Fruit fly (Drosophila melanogaster): ENCODE results near the gene CG10650.

The CG10650 gene

DNA sequence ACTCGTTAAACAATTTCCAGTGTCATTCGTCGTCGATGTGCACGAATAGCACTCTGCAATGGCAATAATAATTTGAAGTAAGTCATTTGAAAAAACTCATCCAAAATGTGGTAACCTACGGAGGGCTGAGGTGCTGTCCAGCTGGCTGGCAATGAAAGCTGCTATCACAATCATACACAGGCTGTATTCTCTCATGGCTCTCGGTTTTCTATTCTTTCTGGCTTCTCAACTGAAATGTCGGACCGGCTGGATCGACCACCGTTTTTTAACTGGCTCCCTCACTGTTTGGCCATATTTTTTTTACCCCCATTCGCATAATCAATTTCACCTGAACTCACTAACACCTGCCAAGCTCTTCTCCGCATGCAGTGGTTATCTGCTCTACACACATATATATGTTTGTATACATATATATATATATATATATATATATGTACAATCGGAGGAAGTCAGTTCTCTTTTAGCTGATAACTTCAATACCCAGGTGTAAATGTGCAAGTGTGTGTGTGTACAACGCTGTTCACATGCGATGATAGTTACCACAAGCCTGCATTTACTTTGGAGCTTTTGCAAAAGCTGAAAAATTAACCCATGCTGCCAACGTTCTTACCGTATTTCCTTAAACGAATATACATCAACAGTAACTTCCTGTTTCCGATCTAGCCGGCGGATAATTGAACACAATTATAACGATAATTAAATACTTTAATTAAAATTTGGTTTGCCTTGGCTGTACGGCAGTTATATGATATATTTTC lies at the start of gene CG10650:
TSS of gene CG10650 (minus strand) at position 275 of the 758 bp plus-strand sequence.
- TF ChIP-seq pan (optimal IDR thresholded peaks at IDR 0.05) = no peak
- no peak for TF ChIP-seq CG8478 (optimal IDR thresholded peaks at IDR 0.05)
- TF ChIP-seq usp (GFP tag; optimal IDR thresholded peaks at IDR 0.05) = no peak
- TF ChIP-seq psq (optimal IDR thresholded peaks at IDR 0.05) = no peak
- TF ChIP-seq Dll (optimal IDR thresholded peaks at IDR 0.05) = no peak
- TF ChIP-seq EcR (GFP tag; optimal IDR thresholded peaks at IDR 0.05) = no peak

- no peak for TF ChIP-seq CG8478 (optimal IDR thresholded peaks at IDR 0.05)
- TF ChIP-seq Dll (optimal IDR thresholded peaks at IDR 0.05) = no peak
These were observed 49.4 kb upstream of the CG10650 start, which contains the start of the genes Ttc19 and Acn for dm6 chr2L:19045111-19045560. Ttc19 (minus strand) TSS chr2L:19045148. Acn (plus strand) TSS chr2L:19045355.

- TF ChIP-seq EcR (GFP tag; optimal IDR thresholded peaks at IDR 0.05) = no peak
- no peak for TF ChIP-seq psq (optimal IDR thresholded peaks at IDR 0.05)
- TF ChIP-seq Dll (optimal IDR thresholded peaks at IDR 0.05) = no peak
- TF ChIP-seq CG8478 (optimal IDR thresholded peaks at IDR 0.05) = no peak
- TF ChIP-seq pan (optimal IDR thresholded peaks at IDR 0.05) = no peak
- TF ChIP-seq usp (GFP tag; optimal IDR thresholded peaks at IDR 0.05) = no peak
These were observed 45.9 kb upstream of the CG10650 start, which contains the start of gene Catsup for dm6 chr2L:19041590-19041989. Catsup (plus strand) TSS chr2L:19041862.

- TF ChIP-seq usp (GFP tag; optimal IDR thresholded peaks at IDR 0.05) = no peak
- no peak for TF ChIP-seq psq (optimal IDR thresholded peaks at IDR 0.05)
- TF ChIP-seq Dll (optimal IDR thresholded peaks at IDR 0.05) = no peak
- no peak for TF ChIP-seq EcR (GFP tag; optimal IDR thresholded peaks at IDR 0.05)
- TF ChIP-seq CG8478 (optimal IDR thresholded peaks at IDR 0.05) = no peak
- no peak for TF ChIP-seq pan (optimal IDR thresholded peaks at IDR 0.05)
These were observed 41.7 kb upstream of the CG10650 start for dm6 chr2L:19037455-19037854.

DNA sequence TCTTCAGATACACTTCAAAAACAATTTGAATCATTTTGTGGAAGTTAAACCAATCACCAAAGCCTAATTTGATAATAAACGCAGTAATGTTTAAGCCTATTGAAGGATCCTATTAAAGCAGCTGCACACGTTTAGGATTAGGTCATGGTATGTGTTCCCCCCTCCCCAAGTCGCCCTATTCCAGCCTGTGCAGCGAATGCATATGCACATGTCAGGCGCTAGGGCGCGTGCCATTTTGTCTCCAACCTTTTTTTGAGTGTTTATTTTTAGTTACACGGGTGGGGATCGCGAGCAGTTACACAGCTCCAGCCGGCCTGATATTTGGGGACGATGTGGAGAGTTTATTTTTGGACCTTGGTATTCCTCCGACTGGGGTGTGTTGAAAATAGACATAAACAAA lies 41.3 kb upstream of the CG10650 start:
- no peak for TF ChIP-seq Dll (optimal IDR thresholded peaks at IDR 0.05)
- TF ChIP-seq usp (GFP tag; optimal IDR thresholded peaks at IDR 0.05) = no peak
- TF ChIP-seq psq (optimal IDR thresholded peaks at IDR 0.05) = no peak
- no peak for TF ChIP-seq pan (optimal IDR thresholded peaks at IDR 0.05)

DNA sequence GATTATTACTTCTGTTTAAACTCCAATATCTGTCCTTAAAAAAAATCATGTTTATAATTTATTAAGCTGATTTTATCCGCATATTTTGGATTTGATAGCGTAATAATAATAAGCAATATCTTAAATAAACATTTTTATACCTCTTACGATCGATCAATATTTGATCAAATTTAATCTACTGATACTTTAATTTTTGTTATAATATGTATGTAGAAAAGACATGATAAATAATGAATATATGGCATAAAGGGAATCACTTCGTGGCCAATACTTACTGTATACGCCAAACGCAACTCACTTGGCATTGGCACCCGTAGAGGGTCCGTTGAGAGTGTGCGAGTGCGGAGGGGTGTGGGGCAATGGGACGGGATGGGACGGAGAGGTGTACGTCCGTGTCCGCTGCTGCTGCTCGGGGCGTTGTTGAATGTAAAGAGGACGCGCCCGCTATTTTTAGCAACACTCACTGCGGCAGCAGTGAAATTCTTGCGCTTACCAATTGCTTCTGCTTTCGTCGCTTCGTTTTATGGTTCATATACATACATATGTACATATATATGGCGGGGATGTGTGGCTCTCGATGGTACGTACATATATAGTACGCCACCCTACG lies 40.5 kb upstream of the CG10650 start:
- TF ChIP-seq usp (GFP tag; optimal IDR thresholded peaks at IDR 0.05) = no peak
- TF ChIP-seq Dll (optimal IDR thresholded peaks at IDR 0.05) = no peak
- TF ChIP-seq pan (optimal IDR thresholded peaks at IDR 0.05) = no peak
- TF ChIP-seq EcR (GFP tag; optimal IDR thresholded peaks at IDR 0.05) = no peak
- no peak for TF ChIP-seq psq (optimal IDR thresholded peaks at IDR 0.05)
- TF ChIP-seq CG8478 (optimal IDR thresholded peaks at IDR 0.05) = no peak

- TF ChIP-seq psq (optimal IDR thresholded peaks at IDR 0.05) (no peak), CG8478 (optimal IDR thresholded peaks at IDR 0.05) (no peak), EcR (GFP tag; optimal IDR thresholded peaks at IDR 0.05) (no peak), Dll (optimal IDR thresholded peaks at IDR 0.05) (no peak), pan (optimal IDR thresholded peaks at IDR 0.05) (no peak), usp (GFP tag; optimal IDR thresholded peaks at IDR 0.05) (no peak)
These were observed 39.3 kb upstream of the CG10650 start for dm6 chr2L:19035013-19035412.

- TF ChIP-seq EcR (GFP tag; optimal IDR thresholded peaks at IDR 0.05) = no peak
- no peak for TF ChIP-seq usp (GFP tag; optimal IDR thresholded peaks at IDR 0.05)
- no peak for TF ChIP-seq Dll (optimal IDR thresholded peaks at IDR 0.05)
- no peak for TF ChIP-seq CG8478 (optimal IDR thresholded peaks at IDR 0.05)
- no peak for TF ChIP-seq psq (optimal IDR thresholded peaks at IDR 0.05)
- no peak for TF ChIP-seq pan (optimal IDR thresholded peaks at IDR 0.05)
These were observed 38.6 kb upstream of the CG10650 start, which contains the start of the genes mib2 and CG31800 for dm6 chr2L:19034213-19034929. mib2 (plus strand) TSS chr2L:19034444. CG31800 (minus strand) TSS chr2L:19034576.

- TF ChIP-seq CG8478 (optimal IDR thresholded peaks at IDR 0.05) (no peak), psq (optimal IDR thresholded peaks at IDR 0.05) (no peak), pan (optimal IDR thresholded peaks at IDR 0.05) (no peak), usp (GFP tag; optimal IDR thresholded peaks at IDR 0.05) (no peak), Dll (optimal IDR thresholded peaks at IDR 0.05) (no peak), EcR (GFP tag; optimal IDR thresholded peaks at IDR 0.05) (no peak)
These were observed 37.6 kb upstream of the CG10650 start, which contains the start of gene hook for dm6 chr2L:19033288-19033687. hook (minus strand) TSS chr2L:19033498.

- TF ChIP-seq CG8478 (optimal IDR thresholded peaks at IDR 0.05) (no peak), pan (optimal IDR thresholded peaks at IDR 0.05) (no peak), psq (optimal IDR thresholded peaks at IDR 0.05) (no peak), Dll (optimal IDR thresholded peaks at IDR 0.05) (no peak), usp (GFP tag; optimal IDR thresholded peaks at IDR 0.05) (no peak), EcR (GFP tag; optimal IDR thresholded peaks at IDR 0.05) (no peak)
These were observed 31.6 kb upstream of the CG10650 start, which contains the start of gene Sidpn for dm6 chr2L:19027246-19027886. Sidpn (plus strand) TSS chr2L:19027710.

dm6 chr2L:19026491-19027197 lies 30.9 kb upstream of the CG10650 start:
- TF ChIP-seq pan (optimal IDR thresholded peaks at IDR 0.05) (no peak), CG8478 (optimal IDR thresholded peaks at IDR 0.05) (no peak), usp (GFP tag; optimal IDR thresholded peaks at IDR 0.05) (no peak), EcR (GFP tag; optimal IDR thresholded peaks at IDR 0.05) (no peak), Dll (optimal IDR thresholded peaks at IDR 0.05) (no peak), psq (optimal IDR thresholded peaks at IDR 0.05) (no peak)
